Worm (Caenorhabditis elegans) whole organism, L4 larva: ENCODE data around the gene ins-11.

ENCODE experiments used
- D1046.2 ChIP-seq: fragments of 200-800 bp; sonication (Bioruptor generic); IDR thresholded peaks from 2 replicates; pipeline ENCODE4 v1.3.6; 2022; ENCODE audit warnings: missing genetic modification characterization, missing compliant biosample characterization
- F49E8.2 ChIP-seq: sonication (generic microtip); optimal IDR thresholded peaks from 2 replicates; lab custom pipeline; 2016; ENCODE audit warnings: missing compliant biosample characterization, mild to moderate bottlenecking, missing genetic modification characterization, borderline replicate concordance
- R02D3.7 ChIP-seq: fragments of 150-350 bp; sonication (generic microtip); optimal IDR thresholded peaks from 3 replicates; lab custom pipeline; 2014; ENCODE audit warnings: missing biosample characterization, missing genetic modification characterization
- T26A8.4 ChIP-seq: fragments of 200-800 bp; sonication (Bioruptor generic); IDR thresholded peaks from 2 replicates; pipeline ENCODE4 v1.3.6; 2022; ENCODE audit warnings: missing genetic modification characterization, missing compliant biosample characterization
- Y48G9A.11 ChIP-seq: fragments of 200-800 bp; sonication (Bioruptor generic); IDR thresholded peaks from 2 replicates; pipeline ENCODE4 v1.3.6; 2022; ENCODE audit warnings: missing genetic modification reagents, missing genetic modification characterization, missing compliant biosample characterization
- Y5F2A.4 ChIP-seq: fragments of 200-800 bp; sonication (Bioruptor generic); optimal IDR thresholded peaks from 2 replicates; lab custom pipeline; 2018; ENCODE audit warnings: mild to moderate bottlenecking, missing genetic modification characterization, missing compliant biosample characterization
- ZK546.5 ChIP-seq, 2 experiments: sonication (generic microtip); optimal IDR thresholded peaks; 2 replicates each; lab custom pipeline; 2017; ENCODE audit warnings: missing biosample characterization in 2 of 2, missing genetic modification characterization in 2 of 2
- ceh-62 ChIP-seq: sonication (generic microtip); optimal IDR thresholded peaks from 2 replicates; lab custom pipeline; 2017; ENCODE audit warnings: missing biosample characterization, missing genetic modification characterization
- daf-12 ChIP-seq: fragments of 150-350 bp; optimal IDR thresholded peaks from 2 replicates; lab custom pipeline; 2014; ENCODE audit warnings: missing biosample characterization, missing genetic modification reagents, missing genetic modification characterization
- daf-16 ChIP-seq, 3 experiments: sonication (generic microtip); optimal IDR thresholded peaks; 2 replicates each; lab custom pipeline; 2016 to 2017; ENCODE audit warnings: missing genetic modification characterization in 3 of 3, missing genetic modification reagents in 3 of 3, mild to moderate bottlenecking in 2 of 3, missing compliant biosample characterization in 2 of 3, missing biosample characterization in 1 of 3, moderate library complexity in 1 of 3
- daf-8 ChIP-seq: fragments of 200-800 bp; sonication (Bioruptor generic); IDR thresholded peaks from 2 replicates; pipeline ENCODE4 v1.3.6; 2022; ENCODE audit warnings: missing genetic modification characterization, missing compliant biosample characterization
- dmd-9 ChIP-seq: fragments of 200-800 bp; sonication (Bioruptor generic); IDR thresholded peaks from 2 replicates; pipeline ENCODE4 v1.3.6; 2022; ENCODE audit warnings: missing genetic modification reagents, missing genetic modification characterization, missing compliant biosample characterization
- dpl-1 ChIP-seq: fragments of 150-350 bp; optimal IDR thresholded peaks from 2 replicates; lab custom pipeline; 2014; ENCODE audit warnings: missing biosample characterization, missing genetic modification reagents, missing genetic modification characterization
- dve-1 ChIP-seq: sonication (generic microtip); optimal IDR thresholded peaks from 2 replicates; lab custom pipeline; 2017; ENCODE audit warnings: antibody characterized with exemption, mild to moderate bottlenecking, missing genetic modification characterization, missing compliant biosample characterization; ENCODE audit not compliant: insufficient read depth
- egl-27 ChIP-seq: sonication (generic microtip); optimal IDR thresholded peaks from 3 replicates; lab custom pipeline; 2017; ENCODE audit warnings: missing biosample characterization, missing genetic modification reagents, missing genetic modification characterization
- hif-1 ChIP-seq, 2 experiments: sonication (generic microtip); optimal IDR thresholded peaks; 2 replicates each; lab custom pipeline; 2016 to 2017; ENCODE audit warnings: missing compliant biosample characterization in 2 of 2, missing genetic modification characterization in 2 of 2, missing genetic modification reagents in 2 of 2, missing genotype in 2 of 2, mild to moderate bottlenecking in 1 of 2
- hlh-11 ChIP-seq: fragments of 200-800 bp; sonication (Bioruptor generic); optimal IDR thresholded peaks from 2 replicates; lab custom pipeline; 2018; ENCODE audit warnings: mild to moderate bottlenecking, missing genetic modification characterization, missing compliant biosample characterization
- jun-1 ChIP-seq: fragments of 150-350 bp; optimal IDR thresholded peaks from 2 replicates; lab custom pipeline; 2014; ENCODE audit warnings: missing biosample characterization, missing genetic modification reagents, missing genetic modification characterization
- lin-13 ChIP-seq: fragments of 150-350 bp; optimal IDR thresholded peaks from 2 replicates; lab custom pipeline; 2014; ENCODE audit warnings: missing biosample characterization, missing genetic modification reagents, missing genetic modification characterization
- lin-15B ChIP-seq: fragments of 150-350 bp; sonication (generic microtip); optimal IDR thresholded peaks from 3 replicates; lab custom pipeline; 2014; ENCODE audit warnings: missing biosample characterization, missing genetic modification characterization
- lin-29 ChIP-seq: fragments of 200-800 bp; sonication (Bioruptor generic); IDR thresholded peaks from 2 replicates; pipeline ENCODE4 v1.3.6; 2022; ENCODE audit warnings: missing genetic modification reagents, missing genetic modification characterization, missing compliant biosample characterization
- lir-3 ChIP-seq: sonication (generic microtip); optimal IDR thresholded peaks from 2 replicates; lab custom pipeline; 2016; ENCODE audit warnings: mild to moderate bottlenecking, missing genetic modification characterization, missing compliant biosample characterization
- madf-5 ChIP-seq, 2 experiments: fragments of 200-800 bp; sonication (Bioruptor generic); IDR thresholded peaks; 2 replicates each; pipeline ENCODE4 v1.3.6; 2022; ENCODE audit warnings: missing compliant biosample characterization in 2 of 2, missing genetic modification characterization in 2 of 2
- mdt-29 ChIP-seq: fragments of 200-800 bp; sonication (Bioruptor generic); IDR thresholded peaks from 2 replicates; pipeline ENCODE4 v1.3.6; 2022; ENCODE audit warnings: missing genetic modification reagents, missing genetic modification characterization, missing compliant biosample characterization
- mxl-2 ChIP-seq: fragments of 200-800 bp; sonication (Bioruptor generic); conservative IDR thresholded peaks from 2 replicates; pipeline ENCODE4 v1.3.6; 2022; ENCODE audit warnings: missing genetic modification reagents, missing genetic modification characterization, missing compliant biosample characterization
- nhr-10 ChIP-seq: fragments of 150-350 bp; optimal IDR thresholded peaks from 2 replicates; lab custom pipeline; 2014; ENCODE audit warnings: missing biosample characterization, missing genetic modification characterization
- nhr-237 ChIP-seq: sonication (generic microtip); optimal IDR thresholded peaks from 2 replicates; lab custom pipeline; 2017; ENCODE audit warnings: missing biosample characterization, missing genetic modification characterization
- nhr-41 ChIP-seq: fragments of 200-800 bp; sonication (Bioruptor generic); IDR thresholded peaks from 2 replicates; pipeline ENCODE4 v1.3.6; 2022; ENCODE audit warnings: missing genetic modification reagents, missing genetic modification characterization, missing compliant biosample characterization
- nhr-48 ChIP-seq: sonication (generic microtip); optimal IDR thresholded peaks from 2 replicates; lab custom pipeline; 2016; ENCODE audit warnings: mild to moderate bottlenecking, missing genetic modification characterization, missing compliant biosample characterization
- nhr-77 ChIP-seq: fragments of 150-350 bp; optimal IDR thresholded peaks from 2 replicates; lab custom pipeline; 2014; ENCODE audit warnings: missing biosample characterization, missing genetic modification characterization
- pha-4 ChIP-seq, 2 experiments: fragments of 150-350 bp in 1 of 2; fragments of 200-800 bp in 1 of 2; sonication (Bioruptor generic) in 1 of 2; IDR thresholded peaks in 1 of 2; optimal IDR thresholded peaks in 1 of 2; 2 replicates each; pipeline versions ENCODE4 v1.3.6 to Lab custom; 2014 to 2022; ENCODE audit warnings: missing genetic modification characterization in 2 of 2, missing genetic modification reagents in 2 of 2, missing biosample characterization in 1 of 2, missing compliant biosample characterization in 1 of 2
- rbr-2 ChIP-seq: sonication (generic microtip); optimal IDR thresholded peaks from 2 replicates; lab custom pipeline; 2016; ENCODE audit warnings: missing genotype, missing genetic modification characterization, missing compliant biosample characterization
- saeg-2 ChIP-seq: fragments of 200-800 bp; sonication (Bioruptor generic); IDR thresholded peaks from 2 replicates; pipeline ENCODE4 v1.3.6; 2022; ENCODE audit warnings: missing genetic modification reagents, missing genetic modification characterization, missing compliant biosample characterization
- snpc-4 ChIP-seq: fragments of 150-350 bp; optimal IDR thresholded peaks from 2 replicates; lab custom pipeline; 2014; ENCODE audit warnings: missing biosample characterization, missing genetic modification characterization
- spr-1 ChIP-seq: sonication (generic microtip); optimal IDR thresholded peaks from 2 replicates; lab custom pipeline; 2016; ENCODE audit warnings: mild to moderate bottlenecking, missing genetic modification characterization, missing compliant biosample characterization
- tra-1 ChIP-seq: fragments of 200-800 bp; sonication (Bioruptor generic); IDR thresholded peaks from 2 replicates; pipeline ENCODE4 v1.3.6; 2022; ENCODE audit warnings: missing genetic modification reagents, missing genetic modification characterization, missing compliant biosample characterization
- unc-130 ChIP-seq: sonication (generic microtip); optimal IDR thresholded peaks from 2 replicates; lab custom pipeline; 2016; ENCODE audit warnings: missing genetic modification reagents, missing genetic modification characterization, missing compliant biosample characterization
- unc-39 ChIP-seq: sonication (generic microtip); optimal IDR thresholded peaks from 2 replicates; lab custom pipeline; 2017; ENCODE audit warnings: missing biosample characterization, missing genetic modification characterization
- unc-62 ChIP-seq, 3 experiments: fragments of 150-350 bp in 1 of 3; sonication (generic microtip); optimal IDR thresholded peaks in 2 of 3; peaks in 1 of 3; 1 replicate in 1 of 3; 2 replicates in 2 of 3; lab custom pipeline; 2014 to 2017; ENCODE audit warnings: missing biosample characterization in 3 of 3, missing genetic modification characterization in 3 of 3, missing genetic modification reagents in 3 of 3, missing genotype in 1 of 3
- zfp-3 ChIP-seq: fragments of 200-800 bp; sonication (Bioruptor generic); conservative IDR thresholded peaks from 2 replicates; pipeline ENCODE4 v1.3.6; 2022; ENCODE audit warnings: missing genetic modification reagents, missing genetic modification characterization, missing compliant biosample characterization
- zip-11 ChIP-seq: fragments of 200-800 bp; sonication (Bioruptor generic); IDR thresholded peaks from 2 replicates; pipeline ENCODE4 v1.3.6; 2022; ENCODE audit warnings: missing genetic modification characterization, missing compliant biosample characterization
- ztf-11 ChIP-seq: fragments of 150-350 bp; optimal IDR thresholded peaks from 2 replicates; lab custom pipeline; 2014; ENCODE audit warnings: missing biosample characterization, missing genetic modification characterization

Gene ins-11

DNA sequence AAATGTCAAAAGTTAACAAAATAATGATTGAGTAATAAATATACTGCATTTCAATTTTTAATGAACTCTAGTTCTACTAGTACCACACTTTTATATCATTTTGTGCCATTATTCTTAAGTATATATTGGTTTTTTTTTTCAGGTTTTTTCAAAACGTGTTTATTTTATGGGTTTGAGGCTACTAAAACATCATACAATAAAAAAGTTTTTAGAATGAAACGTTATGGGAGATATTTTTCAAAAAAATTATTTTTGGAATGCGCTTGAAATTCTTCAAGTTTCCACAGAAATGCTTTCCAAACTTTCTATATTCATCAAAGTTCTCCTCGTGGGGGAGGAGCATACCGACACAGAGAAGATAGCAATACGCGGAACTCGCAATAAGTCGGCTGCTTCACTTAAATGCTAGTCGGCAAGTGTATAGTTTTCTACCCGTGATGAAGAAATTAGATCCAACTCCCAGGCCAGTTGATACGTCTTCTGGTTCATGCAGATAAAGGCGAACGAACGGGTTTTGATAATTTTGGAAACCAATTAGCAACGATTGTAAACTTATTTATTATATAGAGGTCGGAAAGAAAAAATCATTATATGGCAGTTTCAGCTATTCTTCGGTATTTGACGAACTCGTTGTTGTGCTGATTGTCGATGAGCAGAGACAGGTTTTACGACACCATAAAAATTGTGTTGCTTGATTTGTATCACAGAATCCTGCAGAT is 43.0 kb downstream of the ins-11 start, which contains the start of gene C17G10.10 (continued):
- TF ChIP-seq pha-4 (GFP tag; IDR thresholded peaks at IDR 0.05; lab: Robert Waterston, UW) (peak; percentile 50), pha-4 (tag; optimal IDR thresholded peaks at IDR 0.05; lab: Kevin White, UChicago) (peak; percentile 6), dmd-9 (0 out of 2 replicates have a peak, but pooled peaks have one; percentile 18), madf-5 (GFP tag; IDR thresholded peaks at IDR 0.05; lab: Robert Waterston, UW) (no peak), daf-12 (tag; lab: Kevin White, UChicago) (no peak), nhr-77 (tag; lab: Kevin White, UChicago) (peak; percentile 25), nhr-10 (tag; lab: Kevin White, UChicago) (no peak), nhr-237 (tag; lab: Kevin White, UChicago) (no peak), ZK546.5 (tag; optimal IDR thresholded peaks at IDR 0.05; lab: Kevin White, UChicago) (no peak), dpl-1 (GFP tag; lab: Kevin White, UChicago) (peak; percentile 36), rbr-2 (peak; percentile 67), nhr-48 (tag; lab: Kevin White, UChicago) (peak; percentile 66), daf-16 (GFP tag; optimal IDR thresholded peaks at IDR 0.05; lab: Kevin White, UChicago) (peak; percentile 35 to 79), daf-16 (tag; optimal IDR thresholded peaks at IDR 0.05; lab: Kevin White, UChicago) (peak; percentile 82), tra-1 (GFP tag; lab: Robert Waterston, UW) (no peak), daf-8 (GFP tag; lab: Robert Waterston, UW) (no peak), mxl-2 (GFP tag; lab: Robert Waterston, UW) (no peak), zfp-3 (GFP tag; lab: Robert Waterston, UW) (0 out of 2 replicates have a peak, but pooled peaks have one; percentile 31), spr-1 (tag; lab: Kevin White, UChicago) (peak; percentile 76), lin-15B (tag; lab: Kevin White, UChicago) (no peak), unc-62 (GFP tag; optimal IDR thresholded peaks at IDR 0.05 in 1 of 2; lab: Kevin White, UChicago) (no peak), unc-62 (tag; optimal IDR thresholded peaks at IDR 0.05; lab: Kevin White, UChicago) (no peak), egl-27 (tag; lab: Kevin White, UChicago) (no peak), Y5F2A.4 (GFP tag; lab: Kevin White, UChicago) (no peak), hlh-11 (tag; lab: Kevin White, UChicago) (peak; percentile 76), saeg-2 (GFP tag; lab: Robert Waterston, UW) (no peak), lir-3 (tag; lab: Kevin White, UChicago) (no peak), ceh-62 (tag; lab: Kevin White, UChicago) (no peak), unc-39 (tag; lab: Kevin White, UChicago) (no peak), dve-1 (peak; percentile 89), zip-11 (GFP tag; lab: Robert Waterston, UW) (no peak), snpc-4 (tag; lab: Kevin White, UChicago) (peak; percentile 93), mdt-29 (GFP tag; lab: Robert Waterston, UW) (no peak), lin-13 (GFP tag; lab: Kevin White, UChicago) (peak; percentile 39), Y48G9A.11 (GFP tag; lab: Robert Waterston, UW) (no peak), R02D3.7 (tag; lab: Kevin White, UChicago) (no peak), jun-1 (no peak)
- TF ChIP-seq, all 104 proteins: peak for 44

DNA sequence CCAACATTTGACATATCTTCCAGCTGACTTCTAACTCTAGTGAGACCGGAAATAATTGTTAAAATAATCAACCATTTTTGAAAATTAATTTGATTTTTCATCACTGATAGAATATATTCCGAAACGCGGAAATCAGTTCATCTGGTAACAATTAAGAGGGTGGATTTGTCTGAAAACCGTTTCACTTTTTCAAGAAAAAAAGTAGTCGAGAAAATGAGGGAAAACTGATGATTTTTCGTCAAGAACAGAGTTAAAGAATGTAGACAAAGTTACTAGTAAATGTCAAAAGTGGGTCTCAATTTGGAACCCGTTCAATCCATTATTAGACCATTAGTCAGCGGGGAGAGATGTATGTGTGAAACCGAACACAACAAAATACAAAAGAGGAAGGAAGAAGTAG is 46.7 kb downstream of the ins-11 start, which contains the start of gene C17G10.6:
Gene C17G10.6, minus strand, starts transcription at position 101 of the 400 bp plus-strand sequence.
- TF ChIP-seq zfp-3 (GFP tag; lab: Robert Waterston, UW) (no peak), Y48G9A.11 (GFP tag; lab: Robert Waterston, UW) (no peak), hif-1 (tag; optimal IDR thresholded peaks at IDR 0.05; lab: Kevin White, UChicago) (no peak), unc-130 (GFP tag; lab: Kevin White, UChicago) (no peak), lin-29 (GFP tag; lab: Robert Waterston, UW) (no peak), ztf-11 (tag; lab: Kevin White, UChicago) (no peak), D1046.2 (no peak), T26A8.4 (GFP tag; lab: Robert Waterston, UW) (no peak), F49E8.2 (no peak), R02D3.7 (tag; lab: Kevin White, UChicago) (no peak), nhr-41 (GFP tag; lab: Robert Waterston, UW) (no peak)
- TF ChIP-seq, all 104 proteins: peak for 0
